Worm (Caenorhabditis elegans): ENCODE results near the gene sup-26.

DNA sequence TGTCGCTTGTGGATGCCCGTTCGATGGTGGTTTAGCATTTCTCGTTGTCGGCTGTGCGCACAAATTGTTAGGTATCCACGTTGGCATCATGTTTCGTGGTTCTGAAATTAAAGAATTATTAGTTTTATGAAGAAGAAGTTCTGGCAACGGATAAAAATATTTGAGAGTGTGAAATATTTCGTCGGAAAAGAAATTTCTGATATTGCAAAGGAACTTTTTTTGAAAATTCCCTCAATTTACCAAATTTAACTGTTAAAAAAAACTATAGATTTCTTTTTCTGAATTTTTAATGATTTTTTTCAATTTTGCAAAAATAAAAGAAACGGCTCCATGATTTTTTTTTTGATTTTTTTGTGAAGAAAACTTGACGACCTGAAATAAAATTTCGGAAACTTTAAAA is 52.0 kb downstream of the sup-26 start, which contains the start of gene mpk-1:
- TF ChIP-seq ztf-16 (tag; optimal IDR thresholded peaks at IDR 0.05) (no peak), ama-1 (optimal IDR thresholded peaks at IDR 0.05) (no peak), unc-42 (tag; optimal IDR thresholded peaks at IDR 0.05) (no peak), nhr-11 (tag; optimal IDR thresholded peaks at IDR 0.05) (no peak), pqm-1 (tag; optimal IDR thresholded peaks at IDR 0.05) (no peak), unc-55 (GFP tag; optimal IDR thresholded peaks at IDR 0.05) (no peak)

All from whole organism, late embryonic.